Worm (Caenorhabditis elegans) whole organism, early embryonic: ENCODE data around the gene F13A2.1.

ENCODE experiments used
- ama-1 ChIP-seq: fragments of 150-350 bp; optimal IDR thresholded peaks from 2 replicates; lab custom pipeline; 2014
- ets-7 ChIP-seq: sonication (generic microtip); optimal IDR thresholded peaks from 2 replicates; lab custom pipeline; 2016; ENCODE audit warnings: missing genotype, missing genetic modification characterization, missing compliant biosample characterization
- pes-1 ChIP-seq: fragments of 200-800 bp; sonication (Bioruptor generic); IDR thresholded peaks from 2 replicates; pipeline ENCODE4 v1.3.6; 2022; ENCODE audit warnings: missing genetic modification reagents, missing genetic modification characterization, missing compliant biosample characterization

- no peak for TF ChIP-seq ama-1
- no peak for TF ChIP-seq ets-7 (tag; lab: Kevin White, UChicago)
- no peak for TF ChIP-seq pes-1
Observed at ce11 chrV:4332450-4332849, 49.7 kb downstream of the F13A2.1 start, which contains the start of gene oac-12.
